Worm (Caenorhabditis elegans): ENCODE measurements around the gene F40G9.9.

- TF ChIP-seq ztf-4 (tag; optimal IDR thresholded peaks at IDR 0.05) (no peak), ceh-82 (tag; optimal IDR thresholded peaks at IDR 0.05) (no peak), hlh-4 (tag; optimal IDR thresholded peaks at IDR 0.05) (no peak), nhr-28 (tag; optimal IDR thresholded peaks at IDR 0.05) (no peak), ztf-11 (tag; optimal IDR thresholded peaks at IDR 0.05) (no peak), fkh-8 (tag; optimal IDR thresholded peaks at IDR 0.05) (no peak), efl-1 (optimal IDR thresholded peaks at IDR 0.05) (no peak), efl-1 (GFP tag; optimal IDR thresholded peaks at IDR 0.05 in 1 of 2) (no peak)
Measured at ce11 chrIII:175733-176132, 4.2 kb upstream of the F40G9.9 start, which contains the start of gene clec-148.
